Worm (Caenorhabditis elegans) whole organism, midembryonic: Measurements from ENCODE around the gene ZC404.16.

Experiments
- T22C8.4 ChIP-seq: fragments of 200-800 bp; sonication (Bioruptor generic); IDR thresholded peaks from 2 replicates; pipeline ENCODE4 v1.3.6; 2022; ENCODE audit warnings: missing genetic modification characterization, missing compliant biosample characterization
- cog-1 ChIP-seq: sonication (generic microtip); optimal IDR thresholded peaks from 2 replicates; lab custom pipeline; 2016; ENCODE audit warnings: missing genetic modification characterization, missing compliant biosample characterization
- tab-1 ChIP-seq: fragments of 200-800 bp; sonication (Bioruptor generic); IDR thresholded peaks from 2 replicates; pipeline ENCODE4 v1.3.6; 2022; ENCODE audit warnings: missing genetic modification characterization, missing compliant biosample characterization
- ztf-29 ChIP-seq: fragments of 200-800 bp; sonication (Bioruptor generic); IDR thresholded peaks from 2 replicates; pipeline ENCODE4 v1.3.6; 2022; ENCODE audit warnings: missing genetic modification reagents, missing genetic modification characterization, missing compliant biosample characterization

DNA sequence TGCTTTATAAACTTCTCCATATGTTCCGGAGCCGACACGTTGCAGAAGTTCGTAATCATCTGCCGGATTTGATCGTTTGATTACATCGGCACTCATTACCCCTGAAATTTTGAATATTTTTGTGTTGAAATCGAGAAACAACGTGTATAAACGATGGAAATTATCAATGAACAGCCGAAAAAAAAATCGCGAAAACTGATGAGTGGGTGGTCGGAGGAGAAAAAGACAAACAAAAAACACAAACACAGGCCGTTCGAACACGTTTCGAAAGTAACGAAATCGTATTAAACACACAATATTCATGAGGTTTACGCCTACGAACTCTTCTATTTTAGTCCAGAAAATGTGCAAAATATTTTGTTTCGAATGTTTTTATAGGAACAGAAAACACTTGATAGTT is 18.9 kb upstream of the ZC404.16 start, which contains the start of gene gck-2:
- TF ChIP-seq tab-1 (no peak), cog-1 (tag; lab: Kevin White, UChicago) (no peak), T22C8.4 (no peak), ztf-29 (GFP tag; lab: Robert Waterston, UW) (no peak)
